Fruit fly (Drosophila melanogaster) Kc167 (cell line): ENCODE results near the gene CG14431.

Source experiments
- Myc ChIP-seq: fragments of >200 bp; optimal IDR thresholded peaks from 2 replicates; lab custom pipeline; 2017; ENCODE audit warnings: missing external identifiers
- Sin3A ChIP-seq: fragments of >200 bp; optimal IDR thresholded peaks from 2 replicates; lab custom pipeline; 2018; ENCODE audit warnings: missing external identifiers
- h ChIP-seq: fragments of >200 bp; optimal IDR thresholded peaks from 3 replicates; lab custom pipeline; 2018; ENCODE audit warnings: missing external identifiers
- insv ChIP-seq: fragments of >200 bp; optimal IDR thresholded peaks from 3 replicates; lab custom pipeline; 2018; ENCODE audit warnings: missing external identifiers
- psq ChIP-seq: fragments of >200 bp; optimal IDR thresholded peaks from 2 replicates; lab custom pipeline; 2017; ENCODE audit warnings: missing external identifiers
- ttk ChIP-seq: sonication (Bioruptor generic); optimal IDR thresholded peaks from 2 replicates; lab custom pipeline; 2017; ENCODE audit warnings: missing external identifiers

DNA sequence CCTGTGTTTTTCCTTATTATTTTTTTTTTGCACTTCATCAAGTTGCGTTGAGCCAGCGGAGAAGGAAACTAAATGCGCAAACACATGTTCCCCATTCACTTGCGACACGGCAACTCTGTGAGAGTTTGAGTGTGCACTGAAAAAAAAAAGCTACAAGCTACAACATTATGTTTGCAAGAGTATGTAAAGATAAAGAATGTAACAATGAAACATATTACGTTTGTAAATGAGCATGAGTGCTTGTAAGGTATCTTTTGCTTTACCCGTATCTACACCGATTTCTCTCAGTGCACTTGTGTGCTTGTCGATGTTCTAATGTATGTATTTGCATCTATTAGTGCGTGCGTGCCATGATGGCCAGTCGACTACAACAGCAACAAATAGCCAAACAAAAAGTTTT lies 4.2 kb downstream of the CG14431 start:
- TF ChIP-seq Sin3A (lab: Kevin White, UChicago) (no peak), Myc (lab: Kevin White, UChicago) (no peak), insv (lab: Kevin White, UChicago) (no peak), h (no peak), ttk (no peak), psq (lab: Kevin White, UChicago) (no peak)
